Fruit fly (Drosophila melanogaster): ENCODE measurements around the gene CG13771.

DNA sequence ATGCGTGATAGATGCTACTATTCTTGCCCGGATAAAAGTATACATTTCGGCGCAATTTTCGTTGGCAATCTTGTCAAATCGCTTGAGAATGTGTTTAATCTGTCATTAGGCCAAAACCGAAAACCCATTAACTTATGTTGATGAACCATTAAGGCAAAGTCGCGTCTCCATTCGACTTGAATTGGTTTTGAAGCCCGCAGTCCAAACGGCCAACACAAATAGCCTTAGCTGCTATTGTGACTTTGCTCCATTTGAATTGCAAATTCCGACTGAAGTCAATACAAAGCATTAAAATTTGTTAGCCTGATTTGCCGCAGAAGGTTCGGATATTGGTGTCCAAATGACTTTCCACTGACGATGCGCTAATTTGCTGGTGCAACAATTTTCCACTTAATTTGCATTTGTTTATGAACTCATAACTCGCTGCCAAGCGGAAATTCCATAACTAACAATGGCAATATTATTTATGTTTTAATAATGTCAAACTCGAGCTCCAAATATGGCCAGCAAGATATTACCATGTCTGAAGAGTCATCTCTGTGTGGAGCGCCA is 43.0 kb upstream of the CG13771 start:
- TF ChIP-seq Nf-YB (GFP tag; optimal IDR thresholded peaks at IDR 0.05) (no peak), Six4 (GFP tag; optimal IDR thresholded peaks at IDR 0.05) (no peak)
